Fruit fly (Drosophila melanogaster): ENCODE data around the gene cpo.

Gene cpo

DNA sequence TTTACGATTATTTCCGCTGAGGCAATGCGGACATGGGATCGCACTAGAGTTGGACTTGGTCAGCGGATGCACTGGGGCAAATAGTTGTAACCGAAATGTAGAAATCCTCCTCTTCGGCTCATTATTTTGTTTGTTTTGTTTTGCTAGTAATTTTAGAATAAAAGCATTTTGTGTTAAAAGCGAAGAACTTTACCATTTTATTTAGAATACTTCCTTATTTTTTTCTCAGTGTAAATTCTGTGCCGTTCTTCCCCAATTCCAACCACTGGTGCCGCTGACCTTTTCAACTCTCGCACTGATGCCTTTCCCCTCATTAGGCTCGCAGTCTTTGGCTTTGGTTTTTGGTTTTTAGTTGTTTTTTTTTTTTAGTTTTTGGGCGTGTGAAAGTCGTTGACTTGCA is 26.6 kb downstream of the cpo start (continued):
- peak; percentile 81 for TF ChIP-seq Xrp1 (GFP tag; IDR thresholded peaks at IDR 0.05)
- TF ChIP-seq CG10959 (GFP tag; IDR thresholded peaks at IDR 0.05) = peak; percentile 78
- TF ChIP-seq CG2116 (GFP tag; optimal IDR thresholded peaks at IDR 0.05) = peak; percentile 16
- no peak for TF ChIP-seq H2.0 (GFP tag; IDR thresholded peaks at IDR 0.05)
- no peak for TF ChIP-seq caup (GFP tag; optimal IDR thresholded peaks at IDR 0.05; ENCODE audit: severe bottlenecking)
- peak; percentile 44 for TF ChIP-seq Antp (GFP tag; optimal IDR thresholded peaks at IDR 0.05)
- TF ChIP-seq fru (optimal IDR thresholded peaks at IDR 0.05) = no peak
- 0 out of 2 replicates have a peak, but pooled peaks have one; percentile 26 for TF ChIP-seq sens-2 (GFP tag; IDR thresholded peaks at IDR 0.05)
- peak; percentile 45; the same call in 1 of the 3 replicates for TF ChIP-seq ken (GFP tag; IDR thresholded peaks at IDR 0.05)
- no peak for TF ChIP-seq CG15479 (GFP tag; optimal IDR thresholded peaks at IDR 0.05)
- TF ChIP-seq Abd-B (GFP tag; optimal IDR thresholded peaks at IDR 0.05) = peak; percentile 3
- TF ChIP-seq CG8765 (GFP tag; IDR thresholded peaks at IDR 0.05) = peak; percentile 46; the same call in 1 of the 2 replicates
- TF ChIP-seq CG10979 (tag; optimal IDR thresholded peaks at IDR 0.05) = peak; percentile 82
- TF ChIP-seq zfh1 (GFP tag; IDR thresholded peaks at IDR 0.05) = peak; percentile 81
- no peak for TF ChIP-seq HHEX (GFP tag; optimal IDR thresholded peaks at IDR 0.05)
- no peak for TF ChIP-seq CG9797 (GFP tag; optimal IDR thresholded peaks at IDR 0.05)
- peak; percentile 29 for TF ChIP-seq CG10654 (GFP tag; optimal IDR thresholded peaks at IDR 0.05)
- TF ChIP-seq CG9609 (GFP tag; optimal IDR thresholded peaks at IDR 0.05) = peak; percentile 27
- TF ChIP-seq ems (GFP tag; optimal IDR thresholded peaks at IDR 0.05) = peak; percentile 22
- peak; percentile 47 for TF ChIP-seq Rfx (GFP tag; IDR thresholded peaks at IDR 0.05)
- no peak for TF ChIP-seq CG14050 (GFP tag; IDR thresholded peaks at IDR 0.05)
- no peak for TF ChIP-seq sna (GFP tag; IDR thresholded peaks at IDR 0.05; ENCODE audit: partially characterized antibody)
- no peak for TF ChIP-seq BEAF-32 (GFP tag; optimal IDR thresholded peaks at IDR 0.05)
- peak; percentile 5; the same call in 1 of the 2 replicates for TF ChIP-seq sob (GFP tag; IDR thresholded peaks at IDR 0.05)
- TF ChIP-seq wor (GFP tag; IDR thresholded peaks at IDR 0.05) = no peak
- TF ChIP-seq fu2 (GFP tag; optimal IDR thresholded peaks at IDR 0.05) = no peak
- peak; percentile 77 for TF ChIP-seq Ets65A (GFP tag)
- TF ChIP-seq CG3163 (GFP tag; optimal IDR thresholded peaks at IDR 0.05) = no peak
- no peak for TF ChIP-seq HmgD (GFP tag; optimal IDR thresholded peaks at IDR 0.05)
- peak; percentile 57 for TF ChIP-seq pnt (GFP tag; optimal IDR thresholded peaks at IDR 0.05)
- peak; percentile 45 for TF ChIP-seq CG8924 (tag; optimal IDR thresholded peaks at IDR 0.05)
- peak; percentile 57 for TF ChIP-seq Ssrp (tag; optimal IDR thresholded peaks at IDR 0.05)
- TF ChIP-seq sens (GFP tag) = peak; percentile 96
- peak; percentile 5 for TF ChIP-seq CG2875 (GFP tag; optimal IDR thresholded peaks at IDR 0.05)
- TF ChIP-seq dysf (GFP tag; IDR thresholded peaks at IDR 0.05) = peak; percentile 60; the same call in 1 of the 3 replicates
- TF ChIP-seq CG13775 (GFP tag; optimal IDR thresholded peaks at IDR 0.05) = peak; percentile 36
- TF ChIP-seq Doc2 (GFP tag; IDR thresholded peaks at IDR 0.05) = no peak
- no peak; the same call in 1 of the 2 replicates for TF ChIP-seq CG11247 (GFP tag; IDR thresholded peaks at IDR 0.05)
- TF ChIP-seq CG15073 (GFP tag; optimal IDR thresholded peaks at IDR 0.05) = no peak
- no peak for TF ChIP-seq CG1529 (GFP tag; optimal IDR thresholded peaks at IDR 0.05)
- TF ChIP-seq repo (GFP tag; optimal IDR thresholded peaks at IDR 0.05) = peak; percentile 13

Measured in whole organism, embryonic.